Fruit fly (Drosophila melanogaster) Kc167 (cell line): ENCODE results near the gene Cow.

Experiments
- Myc ChIP-seq: fragments of >200 bp; optimal IDR thresholded peaks from 2 replicates; lab custom pipeline; 2017; ENCODE audit warnings: missing external identifiers
- insv ChIP-seq: fragments of >200 bp; optimal IDR thresholded peaks from 3 replicates; lab custom pipeline; 2018; ENCODE audit warnings: missing external identifiers
- psq ChIP-seq: fragments of >200 bp; optimal IDR thresholded peaks from 2 replicates; lab custom pipeline; 2017; ENCODE audit warnings: missing external identifiers
- ttk ChIP-seq: sonication (Bioruptor generic); optimal IDR thresholded peaks from 2 replicates; lab custom pipeline; 2017; ENCODE audit warnings: missing external identifiers

DNA sequence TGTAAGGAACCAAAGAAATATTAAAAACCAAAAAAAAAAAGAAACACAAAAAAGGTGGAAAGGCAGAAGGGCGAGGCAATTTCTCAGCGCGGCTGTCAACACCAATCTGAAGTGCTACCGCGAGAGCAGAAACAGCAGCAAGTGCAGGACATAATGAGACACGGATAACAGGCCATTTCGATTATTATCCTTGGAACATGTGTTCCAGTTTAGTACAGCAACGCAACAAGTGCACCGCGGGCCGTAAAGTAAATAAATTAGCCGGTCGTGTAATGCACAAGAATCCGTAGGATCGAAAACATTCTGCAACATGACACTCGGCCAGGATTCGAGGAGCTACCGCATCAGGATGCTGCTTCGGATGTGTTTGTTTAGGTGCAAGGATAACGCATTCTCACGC lies 74.5 kb downstream of the Cow start:
- no peak for TF ChIP-seq insv
- TF ChIP-seq Myc (lab: Kevin White, UChicago), result no peak
- TF ChIP-seq psq (lab: Kevin White, UChicago), result no peak
- TF ChIP-seq ttk (lab: Kevin White, UChicago), result no peak
